Fruit fly (Drosophila melanogaster): ENCODE results near the gene spri.

The spri gene

dm6 chrX:10602057-10602764, 17.0 kb upstream of the spri start, which contains the start of gene CG1628 (continued):
- peak; percentile 87 for TF ChIP-seq klu (GFP tag; IDR thresholded peaks at IDR 0.05)
- no peak for TF ChIP-seq CG11696 (GFP tag; IDR thresholded peaks at IDR 0.05)
- 0 out of 2 replicates have a peak, but pooled peaks have one; percentile 8 for TF ChIP-seq al (GFP tag; IDR thresholded peaks at IDR 0.05)
- peak; percentile 82 for TF ChIP-seq CG8290 (GFP tag; optimal IDR thresholded peaks at IDR 0.05)
- TF ChIP-seq CG8290 (tag; optimal IDR thresholded peaks at IDR 0.05): peak; percentile 64 to 85
- TF ChIP-seq Atf6 (GFP tag; IDR thresholded peaks at IDR 0.05): 0 out of 2 replicates have a peak, but pooled peaks have one; percentile 48
- TF ChIP-seq hth (optimal IDR thresholded peaks at IDR 0.05): no peak
- TF ChIP-seq org-1 (GFP tag; optimal IDR thresholded peaks at IDR 0.05): peak; percentile 7
- peak; percentile 61; the same call in 2 of the 3 replicates for TF ChIP-seq Opbp (GFP tag; IDR thresholded peaks at IDR 0.05; ENCODE audit: partially characterized antibody)
- TF ChIP-seq run (tag; optimal IDR thresholded peaks at IDR 0.05): no peak
- TF ChIP-seq CG12299 (tag; optimal IDR thresholded peaks at IDR 0.05): no peak
- TF ChIP-seq chinmo (GFP tag; IDR thresholded peaks at IDR 0.05; ENCODE audit: partially characterized antibody): peak; percentile 84
- no peak for TF ChIP-seq dimm (GFP tag; IDR thresholded peaks at IDR 0.05)
- TF ChIP-seq jigr1 (GFP tag; IDR thresholded peaks at IDR 0.05): no peak
- TF ChIP-seq CoRest (tag; optimal IDR thresholded peaks at IDR 0.05): peak; percentile 32
- TF ChIP-seq Rfx (GFP tag; IDR thresholded peaks at IDR 0.05): peak; percentile 59; the same call in 1 of the 2 replicates
- peak; percentile 100 for TF ChIP-seq sug (tag; optimal IDR thresholded peaks at IDR 0.05)
- no peak for TF ChIP-seq fru (optimal IDR thresholded peaks at IDR 0.05)
- TF ChIP-seq mld (GFP tag; IDR thresholded peaks at IDR 0.05; ENCODE audit: partially characterized antibody): peak; percentile 61; the same call in 1 of the 3 replicates
- TF ChIP-seq ci (GFP tag; IDR thresholded peaks at IDR 0.05): peak; percentile 79
- peak; percentile 86 for TF ChIP-seq kni (GFP tag; optimal IDR thresholded peaks at IDR 0.05)
- peak; percentile 27; the same call in 1 of the 2 replicates for TF ChIP-seq amos (GFP tag; IDR thresholded peaks at IDR 0.05; ENCODE audit: partially characterized antibody)
- TF ChIP-seq Pdp1 (GFP tag; optimal IDR thresholded peaks at IDR 0.05): peak in 1 of 2 experiments; percentile 23
- TF ChIP-seq BEAF-32 (GFP tag; optimal IDR thresholded peaks at IDR 0.05): peak; percentile 62
- TF ChIP-seq CG17359 (tag; optimal IDR thresholded peaks at IDR 0.05): peak; percentile 0
- TF ChIP-seq Bgb (GFP tag; IDR thresholded peaks at IDR 0.05; ENCODE audit: partially characterized antibody): peak; percentile 53; the same call in 1 of the 2 replicates
- TF ChIP-seq NC2α (GFP tag; optimal IDR thresholded peaks at IDR 0.05): peak; percentile 14
- TF ChIP-seq croc (GFP tag; conservative IDR thresholded peaks at IDR 0.05): no peak
- no peak for TF ChIP-seq CG1603 (tag; optimal IDR thresholded peaks at IDR 0.05)
- peak; percentile 32 for TF ChIP-seq Hmr (GFP tag; optimal IDR thresholded peaks at IDR 0.05)
- no peak for TF ChIP-seq yki (optimal IDR thresholded peaks at IDR 0.05)
- no peak for TF ChIP-seq CG8388 (GFP tag; optimal IDR thresholded peaks at IDR 0.05)
- peak; percentile 73 for TF ChIP-seq Med (GFP tag)
- peak; percentile 35; the same call in 1 of the 2 replicates for TF ChIP-seq ato (GFP tag; IDR thresholded peaks at IDR 0.05; ENCODE audit: partially characterized antibody)
- no peak for TF ChIP-seq zen (tag; optimal IDR thresholded peaks at IDR 0.05)
- TF ChIP-seq psq (GFP tag; optimal IDR thresholded peaks at IDR 0.05): no peak
- TF ChIP-seq CG16813 (GFP tag; IDR thresholded peaks at IDR 0.05; ENCODE audit: partially characterized antibody): peak; percentile 67
- peak; percentile 38 for TF ChIP-seq CG6813 (GFP tag; optimal IDR thresholded peaks at IDR 0.05)
- TF ChIP-seq unpg (GFP tag; optimal IDR thresholded peaks at IDR 0.05): peak; percentile 34
- TF ChIP-seq dmrt99B (tag; optimal IDR thresholded peaks at IDR 0.05): peak; percentile 12
- TF ChIP-seq CG34224 (GFP tag; IDR thresholded peaks at IDR 0.05; ENCODE audit: partially characterized antibody): 0 out of 3 replicates have a peak, but pooled peaks have one; percentile 23
- peak in 1 of 2 experiments; percentile 89 for TF ChIP-seq Eip74EF (GFP tag; optimal IDR thresholded peaks at IDR 0.05)
- TF ChIP-seq CG10321 (GFP tag; IDR thresholded peaks at IDR 0.05): peak; percentile 94
- peak; percentile 35 for TF ChIP-seq her (GFP tag; optimal IDR thresholded peaks at IDR 0.05)
- TF ChIP-seq Hey (tag; optimal IDR thresholded peaks at IDR 0.05): peak; percentile 7
- peak; percentile 1 for TF ChIP-seq Ssrp (tag; optimal IDR thresholded peaks at IDR 0.05)
- no peak for TF ChIP-seq hkb (optimal IDR thresholded peaks at IDR 0.05)
- peak; percentile 49 for TF ChIP-seq hkb (GFP tag; IDR thresholded peaks at IDR 0.05)
- TF ChIP-seq cas (GFP tag; IDR thresholded peaks at IDR 0.05): no peak

All from whole organism, embryonic.